Worm (Caenorhabditis elegans): Measurements from ENCODE around the gene C35D10.17.

DNA sequence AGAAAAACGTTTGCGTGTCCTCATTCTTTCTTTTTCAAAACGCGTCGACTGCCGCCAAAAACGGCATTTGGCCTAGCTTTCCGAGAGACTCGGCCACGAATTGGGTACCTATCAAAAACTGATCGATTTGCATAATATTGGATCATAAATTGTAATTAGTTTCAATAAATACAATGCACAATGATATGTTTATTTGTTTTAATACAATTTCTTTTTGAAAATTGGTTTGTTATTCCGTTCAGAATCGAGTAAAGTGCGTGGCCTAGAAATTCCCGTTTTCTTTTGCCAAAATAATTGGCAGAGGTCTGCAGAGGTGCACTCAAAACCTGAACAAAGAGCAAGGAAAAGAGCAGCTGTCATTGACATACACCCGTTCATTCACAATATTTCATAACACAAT lies 38.5 kb downstream of the C35D10.17 start, which contains the start of gene F26F4.8:
- no peak for TF ChIP-seq fkh-10 (GFP tag; optimal IDR thresholded peaks at IDR 0.05)
- no peak for TF ChIP-seq pqm-1 (tag; optimal IDR thresholded peaks at IDR 0.05)
- no peak for TF ChIP-seq mdt-29 (GFP tag; IDR thresholded peaks at IDR 0.05)

Data from whole organism, L4 larva.